Fruit fly (Drosophila melanogaster): ENCODE data around the gene Ubi-p63E.

Gene Ubi-p63E

dm6 chr3L:3862504-3863380 lies 40.2 kb downstream of the Ubi-p63E start:
- no peak for TF ChIP-seq CG8478 (optimal IDR thresholded peaks at IDR 0.05)
- no peak for TF ChIP-seq pan (optimal IDR thresholded peaks at IDR 0.05)
- no peak for TF ChIP-seq usp (GFP tag; optimal IDR thresholded peaks at IDR 0.05)
- TF ChIP-seq Dll (optimal IDR thresholded peaks at IDR 0.05), result no peak
- no peak for TF ChIP-seq psq (optimal IDR thresholded peaks at IDR 0.05)
- TF ChIP-seq EcR (GFP tag; optimal IDR thresholded peaks at IDR 0.05), result no peak

- TF ChIP-seq usp (GFP tag; optimal IDR thresholded peaks at IDR 0.05), result no peak
- no peak for TF ChIP-seq psq (optimal IDR thresholded peaks at IDR 0.05)
- TF ChIP-seq Dll (optimal IDR thresholded peaks at IDR 0.05), result no peak
- no peak for TF ChIP-seq pan (optimal IDR thresholded peaks at IDR 0.05)
- TF ChIP-seq CG8478 (optimal IDR thresholded peaks at IDR 0.05), result no peak
- TF ChIP-seq EcR (GFP tag; optimal IDR thresholded peaks at IDR 0.05), result no peak
Measured at dm6 chr3L:3856004-3856403, 47.0 kb downstream of the Ubi-p63E start.

- TF ChIP-seq usp (GFP tag; optimal IDR thresholded peaks at IDR 0.05) (no peak), EcR (GFP tag; optimal IDR thresholded peaks at IDR 0.05) (no peak), pan (optimal IDR thresholded peaks at IDR 0.05) (no peak), Dll (optimal IDR thresholded peaks at IDR 0.05) (no peak), psq (optimal IDR thresholded peaks at IDR 0.05) (no peak), CG8478 (optimal IDR thresholded peaks at IDR 0.05) (no peak)
Measured at dm6 chr3L:3855194-3855980, 47.6 kb downstream of the Ubi-p63E start.

dm6 chr3L:3852842-3853241 lies 50.1 kb downstream of the Ubi-p63E start:
- no peak for TF ChIP-seq Dll (optimal IDR thresholded peaks at IDR 0.05)
- no peak for TF ChIP-seq pan (optimal IDR thresholded peaks at IDR 0.05)
- no peak for TF ChIP-seq psq (optimal IDR thresholded peaks at IDR 0.05)
- no peak for TF ChIP-seq CG8478 (optimal IDR thresholded peaks at IDR 0.05)
- TF ChIP-seq EcR (GFP tag; optimal IDR thresholded peaks at IDR 0.05), result no peak
- TF ChIP-seq usp (GFP tag; optimal IDR thresholded peaks at IDR 0.05), result no peak

- TF ChIP-seq pan (optimal IDR thresholded peaks at IDR 0.05) (no peak), Dll (optimal IDR thresholded peaks at IDR 0.05) (no peak), CG8478 (optimal IDR thresholded peaks at IDR 0.05) (no peak), EcR (GFP tag; optimal IDR thresholded peaks at IDR 0.05) (no peak), usp (GFP tag; optimal IDR thresholded peaks at IDR 0.05) (no peak)
Measured at dm6 chr3L:3851847-3852246, 51.1 kb downstream of the Ubi-p63E start.

dm6 chr3L:3851048-3851447 lies 51.9 kb downstream of the Ubi-p63E start:
- TF ChIP-seq EcR (GFP tag; optimal IDR thresholded peaks at IDR 0.05) (no peak), usp (GFP tag; optimal IDR thresholded peaks at IDR 0.05) (no peak), pan (optimal IDR thresholded peaks at IDR 0.05) (no peak), psq (optimal IDR thresholded peaks at IDR 0.05) (no peak), Dll (optimal IDR thresholded peaks at IDR 0.05) (no peak), CG8478 (optimal IDR thresholded peaks at IDR 0.05) (no peak)

- no peak for TF ChIP-seq psq (optimal IDR thresholded peaks at IDR 0.05)
- TF ChIP-seq usp (GFP tag; optimal IDR thresholded peaks at IDR 0.05), result no peak
- no peak for TF ChIP-seq pan (optimal IDR thresholded peaks at IDR 0.05)
- no peak for TF ChIP-seq CG8478 (optimal IDR thresholded peaks at IDR 0.05)
- TF ChIP-seq Dll (optimal IDR thresholded peaks at IDR 0.05), result no peak
- TF ChIP-seq EcR (GFP tag; optimal IDR thresholded peaks at IDR 0.05), result no peak
Measured at dm6 chr3L:3850477-3850876, 52.5 kb downstream of the Ubi-p63E start.

- TF ChIP-seq usp (GFP tag; optimal IDR thresholded peaks at IDR 0.05) (no peak), EcR (GFP tag; optimal IDR thresholded peaks at IDR 0.05) (no peak), psq (optimal IDR thresholded peaks at IDR 0.05) (no peak), CG8478 (optimal IDR thresholded peaks at IDR 0.05) (no peak), pan (optimal IDR thresholded peaks at IDR 0.05) (no peak), Dll (optimal IDR thresholded peaks at IDR 0.05) (no peak)
Measured at dm6 chr3L:3849763-3850162, 53.2 kb downstream of the Ubi-p63E start.
